Worm (Caenorhabditis elegans): ENCODE results near the gene pam-1.

ce11 chrIV:7586972-7587371 lies 36.4 kb upstream of the pam-1 start:
- no peak for TF ChIP-seq tab-1 (GFP tag; IDR thresholded peaks at IDR 0.05)
- TF ChIP-seq cog-1 (tag; optimal IDR thresholded peaks at IDR 0.05) = no peak
- no peak for TF ChIP-seq ref-1 (GFP tag; conservative IDR thresholded peaks at IDR 0.05)
- TF ChIP-seq ztf-23 (GFP tag; IDR thresholded peaks at IDR 0.05) = no peak
- no peak for TF ChIP-seq flt-1 (GFP tag; IDR thresholded peaks at IDR 0.05)
